Worm (Caenorhabditis elegans): ENCODE results near the gene B0416.11.

Gene B0416.11

ce11 chrX:9242123-9242522, 40.8 kb downstream of the B0416.11 start, which contains the start of gene lgc-4:
TSS of gene lgc-4 (minus strand) at chrX:9242223.
- TF ChIP-seq him-1 (tag; optimal IDR thresholded peaks at IDR 0.05) (no peak), W03F9.2 (tag; optimal IDR thresholded peaks at IDR 0.05) (no peak), dao-5 (tag; optimal IDR thresholded peaks at IDR 0.05) (no peak)

- TF ChIP-seq dao-5 (tag; optimal IDR thresholded peaks at IDR 0.05) (peak; percentile 13), W03F9.2 (tag; optimal IDR thresholded peaks at IDR 0.05) (no peak), him-1 (tag; optimal IDR thresholded peaks at IDR 0.05) (no peak)
These were observed 44.2 kb downstream of the B0416.11 start for ce11 chrX:9238692-9239091.

- no peak for TF ChIP-seq dao-5 (tag; optimal IDR thresholded peaks at IDR 0.05)
- TF ChIP-seq W03F9.2 (tag; optimal IDR thresholded peaks at IDR 0.05) = no peak
- no peak for TF ChIP-seq him-1 (tag; optimal IDR thresholded peaks at IDR 0.05)
These were observed 45.2 kb downstream of the B0416.11 start for ce11 chrX:9237708-9238107.

- TF ChIP-seq dao-5 (tag; optimal IDR thresholded peaks at IDR 0.05) = no peak
- TF ChIP-seq W03F9.2 (tag; optimal IDR thresholded peaks at IDR 0.05) = no peak
- TF ChIP-seq him-1 (tag; optimal IDR thresholded peaks at IDR 0.05) = no peak
These were observed 48.4 kb downstream of the B0416.11 start, which contains the start of gene col-175 for ce11 chrX:9234518-9234917. TSS of gene col-175 (minus strand) at chrX:9234618.

ce11 chrX:9233805-9234204, 49.1 kb downstream of the B0416.11 start:
- no peak for TF ChIP-seq dao-5 (tag; optimal IDR thresholded peaks at IDR 0.05)

ce11 chrX:9232037-9232436, 50.9 kb downstream of the B0416.11 start, which contains the start of gene vav-1:
TSS of gene vav-1 (minus strand) at chrX:9232137.
- TF ChIP-seq W03F9.2 (tag; optimal IDR thresholded peaks at IDR 0.05) (no peak), him-1 (tag; optimal IDR thresholded peaks at IDR 0.05) (no peak), dao-5 (tag; optimal IDR thresholded peaks at IDR 0.05) (no peak)
